Worm (Caenorhabditis elegans) whole organism, late embryonic: ENCODE data around the gene B0496.2.
A peak's percentile ranks its signal among the peaks of the same experiment; 100 is the strongest.

Experiments used
- C08G9.2 ChIP-seq: sonication (generic microtip); optimal IDR thresholded peaks from 2 replicates; lab custom pipeline; 2016; ENCODE audit warnings: mild to moderate bottlenecking, missing genetic modification characterization, moderate library complexity, missing compliant biosample characterization
- F13H6.1 ChIP-seq: sonication (generic microtip); optimal IDR thresholded peaks from 2 replicates; lab custom pipeline; 2016; ENCODE audit warnings: missing genetic modification characterization, missing compliant biosample characterization
- K02D7.2 ChIP-seq: sonication (generic microtip); optimal IDR thresholded peaks from 2 replicates; lab custom pipeline; 2017; ENCODE audit warnings: mild to moderate bottlenecking, missing genetic modification characterization, missing compliant biosample characterization
- T23F11.4 ChIP-seq: fragments of 200-800 bp; sonication (Bioruptor generic); optimal IDR thresholded peaks from 2 replicates; lab custom pipeline; 2018; ENCODE audit warnings: mild to moderate bottlenecking, missing genetic modification characterization, missing compliant biosample characterization
- ceh-14 ChIP-seq: sonication (generic microtip); optimal IDR thresholded peaks from 2 replicates; lab custom pipeline; 2016; ENCODE audit warnings: missing genotype, missing genetic modification characterization, missing compliant biosample characterization
- ceh-18 ChIP-seq: sonication (generic microtip); optimal IDR thresholded peaks from 2 replicates; lab custom pipeline; 2016; ENCODE audit warnings: missing genetic modification characterization, missing compliant biosample characterization
- ceh-2 ChIP-seq: sonication (generic microtip); optimal IDR thresholded peaks from 2 replicates; lab custom pipeline; 2016; ENCODE audit warnings: missing genotype, missing genetic modification characterization, missing compliant biosample characterization
- ceh-24 ChIP-seq: sonication (generic microtip); optimal IDR thresholded peaks from 2 replicates; lab custom pipeline; 2016; ENCODE audit warnings: mild to moderate bottlenecking, missing genetic modification characterization, missing compliant biosample characterization
- ceh-31 ChIP-seq: sonication (generic microtip); optimal IDR thresholded peaks from 2 replicates; lab custom pipeline; 2016; ENCODE audit warnings: missing genetic modification characterization, missing compliant biosample characterization
- ceh-34 ChIP-seq: sonication (generic microtip); optimal IDR thresholded peaks from 2 replicates; lab custom pipeline; 2016; ENCODE audit warnings: mild to moderate bottlenecking, missing genetic modification characterization, missing compliant biosample characterization
- ceh-45 ChIP-seq: fragments of 200-800 bp; sonication (Bioruptor generic); IDR thresholded peaks from 2 replicates; pipeline ENCODE4 v1.3.6; 2022; ENCODE audit warnings: missing genetic modification reagents, missing genetic modification characterization, missing compliant biosample characterization
- che-1 ChIP-seq: sonication (generic microtip); optimal IDR thresholded peaks from 2 replicates; lab custom pipeline; 2016; ENCODE audit warnings: mild to moderate bottlenecking, missing genetic modification characterization, missing compliant biosample characterization
- dmd-4 ChIP-seq: sonication (generic microtip); optimal IDR thresholded peaks from 2 replicates; lab custom pipeline; 2016; ENCODE audit warnings: borderline replicate concordance, missing genetic modification characterization, missing compliant biosample characterization
- elt-2 ChIP-seq: sonication (generic microtip); optimal IDR thresholded peaks from 2 replicates; lab custom pipeline; 2016; ENCODE audit warnings: missing genetic modification reagents, missing genetic modification characterization, missing compliant biosample characterization
- elt-4 ChIP-seq: sonication (generic microtip); optimal IDR thresholded peaks from 2 replicates; lab custom pipeline; 2016; ENCODE audit warnings: missing genetic modification characterization, missing compliant biosample characterization
- fax-1 ChIP-seq: sonication (generic microtip); optimal IDR thresholded peaks from 2 replicates; lab custom pipeline; 2016; ENCODE audit warnings: missing genotype, missing genetic modification characterization, missing compliant biosample characterization
- fkh-10 ChIP-seq: fragments of 150-350 bp; optimal IDR thresholded peaks from 2 replicates; lab custom pipeline; 2014; ENCODE audit warnings: missing biosample characterization, missing genetic modification reagents, missing genetic modification characterization
- hlh-15 ChIP-seq: sonication (generic microtip); optimal IDR thresholded peaks from 2 replicates; lab custom pipeline; 2016; ENCODE audit warnings: missing genetic modification characterization, missing compliant biosample characterization
- hlh-30 ChIP-seq: sonication (generic microtip); optimal IDR thresholded peaks from 2 replicates; lab custom pipeline; 2017; ENCODE audit warnings: antibody characterized with exemption, missing genetic modification characterization, missing compliant biosample characterization; ENCODE audit not compliant: insufficient read depth
- hlh-6 ChIP-seq: sonication (generic microtip); optimal IDR thresholded peaks from 2 replicates; lab custom pipeline; 2016; ENCODE audit warnings: missing genotype, missing genetic modification characterization, missing compliant biosample characterization
- hlh-8 ChIP-seq: sonication (generic microtip); optimal IDR thresholded peaks from 2 replicates; lab custom pipeline; 2016; ENCODE audit warnings: missing genotype, missing genetic modification characterization, missing compliant biosample characterization
- mec-3 ChIP-seq: sonication (generic microtip); optimal IDR thresholded peaks from 2 replicates; lab custom pipeline; 2016; ENCODE audit warnings: borderline replicate concordance, missing genetic modification characterization, missing compliant biosample characterization
- nhr-11 ChIP-seq: fragments of 150-350 bp; optimal IDR thresholded peaks from 2 replicates; lab custom pipeline; 2014; ENCODE audit warnings: missing biosample characterization, missing genetic modification characterization
- npax-4 ChIP-seq: sonication (generic microtip); optimal IDR thresholded peaks from 2 replicates; lab custom pipeline; 2016; ENCODE audit warnings: missing genetic modification characterization, missing compliant biosample characterization
- odd-2 ChIP-seq: sonication (generic microtip); optimal IDR thresholded peaks from 2 replicates; lab custom pipeline; 2017; ENCODE audit warnings: antibody characterized with exemption, mild to moderate bottlenecking, missing genetic modification characterization, missing compliant biosample characterization
- pat-9 ChIP-seq: fragments of 200-800 bp; sonication (Bioruptor generic); optimal IDR thresholded peaks from 2 replicates; lab custom pipeline; 2018; ENCODE audit warnings: mild to moderate bottlenecking, missing genetic modification characterization, moderate library complexity, missing compliant biosample characterization
- pha-2 ChIP-seq: sonication (generic microtip); optimal IDR thresholded peaks from 2 replicates; lab custom pipeline; 2017; ENCODE audit warnings: mild to moderate bottlenecking, missing genetic modification characterization, missing compliant biosample characterization
- pros-1 ChIP-seq: fragments of 150-350 bp; optimal IDR thresholded peaks from 2 replicates; lab custom pipeline; 2014; ENCODE audit warnings: missing biosample characterization, missing genetic modification reagents, missing genetic modification characterization
- rnt-1 ChIP-seq: sonication (generic microtip); optimal IDR thresholded peaks from 2 replicates; lab custom pipeline; 2016; ENCODE audit warnings: missing genetic modification characterization, missing compliant biosample characterization
- sdc-2 ChIP-seq: sonication (generic microtip); optimal IDR thresholded peaks from 2 replicates; lab custom pipeline; 2016; ENCODE audit warnings: missing genotype, missing genetic modification characterization, missing compliant biosample characterization
- sox-2 ChIP-seq: fragments of 200-800 bp; sonication (Bioruptor generic); IDR thresholded peaks from 2 replicates; pipeline ENCODE4 v1.3.6; 2022; ENCODE audit warnings: missing genetic modification reagents, missing genetic modification characterization, missing compliant biosample characterization
- sox-4 ChIP-seq: sonication (generic microtip); optimal IDR thresholded peaks from 2 replicates; lab custom pipeline; 2017; ENCODE audit warnings: mild to moderate bottlenecking, missing genetic modification characterization, inconsistent platforms, missing compliant biosample characterization
- ttx-3 ChIP-seq: sonication (generic microtip); optimal IDR thresholded peaks from 2 replicates; lab custom pipeline; 2016; ENCODE audit warnings: missing genetic modification reagents, missing genetic modification characterization, missing compliant biosample characterization
- unc-3 ChIP-seq, 2 experiments: fragments of 200-800 bp in 1 of 2; sonication (Bioruptor generic) in 1 of 2; sonication (generic microtip) in 1 of 2; conservative IDR thresholded peaks in 1 of 2; optimal IDR thresholded peaks in 1 of 2; 2 replicates each; pipeline versions ENCODE4 v1.3.6 to Lab custom; 2016 to 2022; ENCODE audit warnings: missing compliant biosample characterization in 2 of 2, missing genetic modification characterization in 2 of 2, missing genetic modification reagents in 1 of 2
- unc-42 ChIP-seq: sonication (generic microtip); optimal IDR thresholded peaks from 2 replicates; lab custom pipeline; 2016; ENCODE audit warnings: missing genotype, missing genetic modification characterization, missing compliant biosample characterization
- unc-55 ChIP-seq: sonication (generic microtip); optimal IDR thresholded peaks from 2 replicates; lab custom pipeline; 2017; ENCODE audit warnings: missing biosample characterization, missing genetic modification reagents, missing genetic modification characterization
- zip-5 ChIP-seq: sonication (generic microtip); optimal IDR thresholded peaks from 2 replicates; lab custom pipeline; 2016; ENCODE audit warnings: missing genetic modification characterization, missing compliant biosample characterization
- ztf-16 ChIP-seq: sonication (generic microtip); optimal IDR thresholded peaks from 2 replicates; lab custom pipeline; 2017; ENCODE audit warnings: missing genetic modification characterization, missing compliant biosample characterization

B0496.2 gene

ce11 chrIV:7403422-7403821 is 44.2 kb upstream of the B0496.2 start:
- TF ChIP-seq ceh-31 (tag; lab: Kevin White, UChicago), result peak; percentile 11
- TF ChIP-seq hlh-6 (tag; lab: Kevin White, UChicago), result no peak
- TF ChIP-seq rnt-1 (tag; lab: Kevin White, UChicago), result no peak
- TF ChIP-seq ceh-18 (tag; lab: Kevin White, UChicago), result no peak
- TF ChIP-seq T23F11.4, result no peak
- no peak for TF ChIP-seq pha-2 (tag; lab: Kevin White, UChicago)
- TF ChIP-seq fax-1, result no peak
- peak; percentile 61 for TF ChIP-seq unc-42 (tag; lab: Kevin White, UChicago)
- TF ChIP-seq fkh-10 (GFP tag; lab: Kevin White, UChicago), result no peak
- no peak for TF ChIP-seq F13H6.1 (tag; lab: Kevin White, UChicago)

ce11 chrIV:7404934-7405632 is 42.6 kb upstream of the B0496.2 start, which contains the start of the genes C48A7.16 and egl-19:
Gene C48A7.16 (plus strand): TSS chrIV:7405477.
Gene egl-19 (plus strand): TSS chrIV:7405582.
- no peak for TF ChIP-seq ceh-34 (tag; lab: Kevin White, UChicago)
- no peak for TF ChIP-seq dmd-4 (tag; lab: Kevin White, UChicago)
- no peak for TF ChIP-seq mec-3 (tag; lab: Kevin White, UChicago)
- TF ChIP-seq hlh-30 (tag; lab: Kevin White, UChicago), result no peak
- no peak for TF ChIP-seq npax-4 (tag; lab: Kevin White, UChicago)
- TF ChIP-seq sox-2 (GFP tag; lab: Robert Waterston, UW), result no peak
- no peak for TF ChIP-seq che-1
- no peak for TF ChIP-seq nhr-11 (tag; lab: Kevin White, UChicago)
- no peak for TF ChIP-seq pat-9 (tag; lab: Kevin White, UChicago)
- no peak for TF ChIP-seq ceh-14 (tag; lab: Kevin White, UChicago)
- TF ChIP-seq hlh-8 (tag; lab: Kevin White, UChicago), result no peak
- TF ChIP-seq sox-4 (tag; lab: Kevin White, UChicago), result no peak
- TF ChIP-seq fkh-10 (GFP tag; lab: Kevin White, UChicago), result no peak

ce11 chrIV:7406690-7407089 is 41.0 kb upstream of the B0496.2 start:
- no peak for TF ChIP-seq K02D7.2 (tag; lab: Kevin White, UChicago)
- TF ChIP-seq unc-3 (GFP tag; conservative IDR thresholded peaks at IDR 0.05; lab: Robert Waterston, UW), result no peak
- no peak for TF ChIP-seq unc-3 (tag; optimal IDR thresholded peaks at IDR 0.05; lab: Kevin White, UChicago)
- TF ChIP-seq hlh-15 (tag; lab: Kevin White, UChicago), result no peak
- TF ChIP-seq odd-2 (tag; lab: Kevin White, UChicago), result no peak
- no peak for TF ChIP-seq sox-4 (tag; lab: Kevin White, UChicago)
- TF ChIP-seq hlh-8 (tag; lab: Kevin White, UChicago), result no peak
- no peak for TF ChIP-seq ceh-2 (tag; lab: Kevin White, UChicago)
- no peak for TF ChIP-seq unc-55
- no peak for TF ChIP-seq ceh-18 (tag; lab: Kevin White, UChicago)
- no peak for TF ChIP-seq mec-3 (tag; lab: Kevin White, UChicago)
- no peak for TF ChIP-seq zip-5 (tag; lab: Kevin White, UChicago)
- no peak for TF ChIP-seq elt-4 (tag; lab: Kevin White, UChicago)
- no peak for TF ChIP-seq ttx-3 (tag; lab: Kevin White, UChicago)
- no peak for TF ChIP-seq pat-9 (tag; lab: Kevin White, UChicago)
- no peak for TF ChIP-seq ceh-45 (GFP tag; lab: Robert Waterston, UW)
- no peak for TF ChIP-seq C08G9.2
- TF ChIP-seq fkh-10 (GFP tag; lab: Kevin White, UChicago), result no peak
- no peak for TF ChIP-seq sdc-2 (tag; lab: Kevin White, UChicago)

ce11 chrIV:7407301-7407700 is 40.4 kb upstream of the B0496.2 start:
- TF ChIP-seq elt-2 (tag; lab: Kevin White, UChicago) (no peak), ceh-24 (tag; lab: Kevin White, UChicago) (no peak), unc-42 (tag; lab: Kevin White, UChicago) (peak; percentile 5), unc-3 (GFP tag; conservative IDR thresholded peaks at IDR 0.05; lab: Robert Waterston, UW) (no peak), unc-3 (tag; optimal IDR thresholded peaks at IDR 0.05; lab: Kevin White, UChicago) (no peak), ztf-16 (tag; lab: Kevin White, UChicago) (no peak), pros-1 (tag; lab: Kevin White, UChicago) (no peak)
